Worm (Caenorhabditis elegans) whole organism, early embryonic: ENCODE results near the gene F49E10.4.

ENCODE experiments used
- B0310.2 ChIP-seq: sonication (generic microtip); optimal IDR thresholded peaks from 2 replicates; lab custom pipeline; 2016; ENCODE audit warnings: mild to moderate bottlenecking, missing genetic modification characterization, missing compliant biosample characterization
- ama-1 ChIP-seq: fragments of 150-350 bp; optimal IDR thresholded peaks from 2 replicates; lab custom pipeline; 2014
- ceh-13 ChIP-seq: fragments of 200-800 bp; sonication (Bioruptor generic); optimal IDR thresholded peaks from 2 replicates; lab custom pipeline; 2018; ENCODE audit warnings: mild to moderate bottlenecking, missing genetic modification characterization, missing compliant biosample characterization
- pes-1 ChIP-seq: fragments of 200-800 bp; sonication (Bioruptor generic); IDR thresholded peaks from 2 replicates; pipeline ENCODE4 v1.3.6; 2022; ENCODE audit warnings: missing genetic modification reagents, missing genetic modification characterization, missing compliant biosample characterization

DNA sequence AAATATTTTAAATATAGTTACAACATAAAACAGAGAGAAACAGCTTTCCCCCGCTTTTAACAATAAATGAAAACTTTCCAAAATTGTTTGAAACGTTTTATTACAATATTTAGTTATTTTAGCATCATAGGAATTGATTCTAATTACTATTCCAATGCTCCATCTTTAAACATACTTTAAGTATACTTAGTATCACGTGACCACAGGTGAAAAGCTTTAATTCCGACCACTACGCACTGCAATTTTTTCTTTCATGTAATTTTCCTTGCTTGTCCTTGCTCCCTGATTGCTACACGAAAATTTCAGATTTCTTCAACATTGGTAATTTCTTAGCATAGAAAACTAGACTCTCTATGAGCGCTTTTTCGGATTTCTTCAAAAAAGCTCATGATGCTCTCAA, 21.4 kb downstream of the F49E10.4 start, which contains the start of gene tbc-16:
- TF ChIP-seq B0310.2 (tag; lab: Kevin White, UChicago) (no peak), ceh-13 (GFP tag; lab: Kevin White, UChicago) (no peak), pes-1 (GFP tag; lab: Robert Waterston, UW) (no peak), ama-1 (no peak)
